Fruit fly (Drosophila melanogaster) whole organism, embryonic: ENCODE results near the gene CG15803.

Source experiments
- CG11398 ChIP-seq: fragments of 200-800 bp; sonication (Bioruptor generic); optimal IDR thresholded peaks from 2 replicates; lab custom pipeline; 2016; ENCODE audit warnings: missing biosample characterization, missing genetic modification characterization
- CG11695 ChIP-seq: fragments of 200-800 bp; sonication (Bioruptor generic); IDR thresholded peaks from 3 replicates; pipeline ENCODE4 v1.3.6; 2022; ENCODE audit warnings: missing biosample characterization, missing genetic modification characterization
- CG11696 ChIP-seq: fragments of 200-800 bp; sonication (Bioruptor generic); IDR thresholded peaks from 2 replicates; pipeline ENCODE4 v1.3.6; 2022; ENCODE audit warnings: missing biosample characterization, missing genetic modification characterization
- CG14860 ChIP-seq: fragments of 200-800 bp; sonication (Bioruptor generic); IDR thresholded peaks from 3 replicates; pipeline ENCODE4 v1.3.6; 2022; ENCODE audit warnings: missing biosample characterization, missing genetic modification characterization; ENCODE audit not compliant: partially characterized antibody
- CG14965 ChIP-seq: fragments of 200-800 bp; sonication (Bioruptor generic); optimal IDR thresholded peaks from 2 replicates; lab custom pipeline; 2016; ENCODE audit warnings: missing biosample characterization, missing genetic modification characterization, borderline replicate concordance
- CG17829 ChIP-seq: fragments of 200-800 bp; optimal IDR thresholded peaks from 2 replicates; lab custom pipeline; 2019; ENCODE audit warnings: missing biosample characterization, mild to moderate bottlenecking, missing genetic modification characterization, moderate library complexity
- CG3065 ChIP-seq: fragments of 200-800 bp; sonication (Bioruptor generic); optimal IDR thresholded peaks from 2 replicates; lab custom pipeline; 2016; ENCODE audit warnings: missing biosample characterization, missing genetic modification characterization
- CG3838 ChIP-seq: fragments of 200-800 bp; sonication (Bioruptor generic); optimal IDR thresholded peaks from 3 replicates; lab custom pipeline; 2016; ENCODE audit warnings: missing biosample characterization, missing genetic modification characterization
- CG6254 ChIP-seq: fragments of 200-800 bp; sonication (Bioruptor generic); optimal IDR thresholded peaks from 3 replicates; lab custom pipeline; 2017; ENCODE audit warnings: mild to moderate bottlenecking, missing biosample characterization, missing genetic modification reagents, missing genetic modification characterization
- CG6654 ChIP-seq: fragments of 200-800 bp; sonication (Bioruptor generic); optimal IDR thresholded peaks from 2 replicates; lab custom pipeline; 2017; ENCODE audit warnings: missing biosample characterization, mild to moderate bottlenecking, missing genetic modification characterization
- CG7357 ChIP-seq: fragments of 200-800 bp; sonication (Bioruptor generic); IDR thresholded peaks from 3 replicates; pipeline ENCODE4 v1.3.6; 2022; ENCODE audit warnings: missing biosample characterization, missing genetic modification characterization
- CG8281 ChIP-seq: fragments of 200-800 bp; sonication (Bioruptor generic); optimal IDR thresholded peaks from 2 replicates; lab custom pipeline; 2018; ENCODE audit warnings: missing biosample characterization, mild to moderate bottlenecking, missing genetic modification characterization, moderate library complexity
- CG8388 ChIP-seq: fragments of 200-800 bp; sonication (Bioruptor generic); optimal IDR thresholded peaks from 2 replicates; lab custom pipeline; 2019; ENCODE audit warnings: missing biosample characterization, mild to moderate bottlenecking, missing genetic modification characterization, moderate library complexity
- CG9437 ChIP-seq: fragments of 200-800 bp; sonication (Bioruptor generic); optimal IDR thresholded peaks from 2 replicates; lab custom pipeline; 2018; ENCODE audit warnings: missing biosample characterization, mild to moderate bottlenecking, missing genetic modification characterization
- Hmx ChIP-seq: fragments of 200-800 bp; sonication (Bioruptor generic); optimal IDR thresholded peaks from 2 replicates; lab custom pipeline; 2016; ENCODE audit warnings: missing biosample characterization, missing genetic modification characterization
- Kr ChIP-seq: fragments of 200-800 bp; sonication (Bioruptor generic); optimal IDR thresholded peaks from 2 replicates; lab custom pipeline; 2017; ENCODE audit warnings: missing biosample characterization, mild to moderate bottlenecking, missing genetic modification characterization
- NC2α ChIP-seq: fragments of 200-800 bp; sonication (Bioruptor generic); optimal IDR thresholded peaks from 2 replicates; lab custom pipeline; 2016; ENCODE audit warnings: missing biosample characterization, missing genetic modification characterization
- Nf-YC ChIP-seq: fragments of 200-800 bp; optimal IDR thresholded peaks from 3 replicates; lab custom pipeline; 2019; ENCODE audit warnings: missing biosample characterization, mild to moderate bottlenecking, missing genetic modification characterization, moderate library complexity
- Rfx ChIP-seq: fragments of 200-800 bp; sonication (Bioruptor generic); IDR thresholded peaks from 2 replicates; pipeline ENCODE4 v1.3.6; 2022; ENCODE audit warnings: missing biosample characterization, missing genetic modification characterization
- Rx ChIP-seq: fragments of 200-800 bp; sonication (Bioruptor generic); IDR thresholded peaks from 2 replicates; pipeline ENCODE4 v1.3.6; 2022; ENCODE audit warnings: missing biosample characterization, missing genetic modification characterization
- Spps ChIP-seq: fragments of 200-800 bp; sonication (Bioruptor generic); optimal IDR thresholded peaks from 2 replicates; lab custom pipeline; 2018; ENCODE audit warnings: missing biosample characterization, mild to moderate bottlenecking, missing genetic modification characterization
- Xbp1 ChIP-seq: fragments of 200-800 bp; sonication (Bioruptor generic); optimal IDR thresholded peaks from 3 replicates; lab custom pipeline; 2016; ENCODE audit warnings: missing biosample characterization, mild to moderate bottlenecking, missing genetic modification characterization
- chif ChIP-seq, 2 experiments: fragments of 200-800 bp; sonication (Bioruptor generic); optimal IDR thresholded peaks; 3 replicates each; lab custom pipeline; 2016; ENCODE audit warnings: missing biosample characterization in 2 of 2, missing genetic modification characterization in 2 of 2
- crol ChIP-seq: fragments of 200-800 bp; sonication (Bioruptor generic); IDR thresholded peaks from 2 replicates; pipeline ENCODE4 v1.3.6; 2022; ENCODE audit warnings: missing biosample characterization, missing genetic modification characterization
- da ChIP-seq: fragments of 200-800 bp; sonication (Bioruptor generic); optimal IDR thresholded peaks from 2 replicates; lab custom pipeline; 2016; ENCODE audit warnings: missing biosample characterization, missing genetic modification characterization
- disco-r ChIP-seq: fragments of 200-800 bp; sonication (Bioruptor generic); optimal IDR thresholded peaks from 2 replicates; lab custom pipeline; 2016; ENCODE audit warnings: missing biosample characterization, missing genetic modification characterization
- en ChIP-seq: fragments of 200-800 bp; sonication (Bioruptor generic); optimal IDR thresholded peaks from 2 replicates; lab custom pipeline; 2016; ENCODE audit warnings: missing biosample characterization, missing genetic modification characterization
- ewg ChIP-seq: fragments of 200-800 bp; sonication (Bioruptor generic); optimal IDR thresholded peaks from 3 replicates; lab custom pipeline; 2017; ENCODE audit warnings: mild to moderate bottlenecking, missing biosample characterization, missing genetic modification reagents, missing genetic modification characterization
- fru ChIP-seq: fragments of >200 bp; optimal IDR thresholded peaks from 2 replicates; lab custom pipeline; 2017
- fu2 ChIP-seq: fragments of 200-800 bp; sonication (Bioruptor generic); optimal IDR thresholded peaks from 2 replicates; lab custom pipeline; 2016; ENCODE audit warnings: missing biosample characterization, missing genetic modification characterization
- gsb-n ChIP-seq: fragments of 200-800 bp; sonication (Bioruptor generic); optimal IDR thresholded peaks from 3 replicates; lab custom pipeline; 2018; ENCODE audit warnings: missing biosample characterization, mild to moderate bottlenecking, missing genetic modification characterization
- ind ChIP-seq: fragments of 200-800 bp; sonication (Bioruptor generic); optimal IDR thresholded peaks from 3 replicates; lab custom pipeline; 2016; ENCODE audit warnings: missing biosample characterization, missing genetic modification characterization
- inv ChIP-seq: fragments of 200-800 bp; sonication (Bioruptor generic); IDR thresholded peaks from 2 replicates; pipeline ENCODE4 v1.3.6; 2022; ENCODE audit warnings: missing biosample characterization, missing genetic modification characterization; ENCODE audit not compliant: partially characterized antibody
- nmo ChIP-seq: fragments of 200-800 bp; sonication (Bioruptor generic); optimal IDR thresholded peaks from 2 replicates; lab custom pipeline; 2018; ENCODE audit warnings: missing biosample characterization, mild to moderate bottlenecking, missing genetic modification characterization, moderate library complexity
- row ChIP-seq: fragments of 200-800 bp; sonication (Bioruptor generic); IDR thresholded peaks from 3 replicates; pipeline ENCODE4 v1.3.6; 2022; ENCODE audit warnings: missing biosample characterization, missing genetic modification characterization
- run ChIP-seq: fragments of 200-800 bp; sonication (Bioruptor generic); optimal IDR thresholded peaks from 3 replicates; lab custom pipeline; 2018; ENCODE audit warnings: missing biosample characterization, mild to moderate bottlenecking, missing genetic modification characterization
- tap ChIP-seq: fragments of 200-800 bp; optimal IDR thresholded peaks from 3 replicates; lab custom pipeline; 2019; ENCODE audit warnings: missing biosample characterization, mild to moderate bottlenecking, missing genetic modification characterization, moderate library complexity
- tin ChIP-seq: fragments of 200-800 bp; sonication (Bioruptor generic); optimal IDR thresholded peaks from 3 replicates; lab custom pipeline; 2016; ENCODE audit warnings: missing biosample characterization, missing genetic modification characterization
- wek ChIP-seq: fragments of 200-800 bp; sonication (Bioruptor generic); optimal IDR thresholded peaks from 3 replicates; lab custom pipeline; 2018; ENCODE audit warnings: missing biosample characterization, mild to moderate bottlenecking, missing genetic modification characterization, moderate library complexity

Gene CG15803

dm6 chr3R:18365978-18366643 is 5.6 kb upstream of the CG15803 start, which contains the start of the genes WRNexo and Nup43 (continued):
- peak; percentile 4 for TF ChIP-seq NC2α
- TF ChIP-seq CG14860 (GFP tag; lab: Robert Waterston, UW), result no peak
- no peak for TF ChIP-seq CG8281 (tag; lab: Kevin White, UChicago)
- TF ChIP-seq nmo (GFP tag; lab: Kevin White, UChicago), result peak; percentile 71
- no peak for TF ChIP-seq Spps (tag; lab: Kevin White, UChicago)
- TF ChIP-seq inv (GFP tag; lab: Robert Waterston, UW), result no peak
- no peak for TF ChIP-seq fru (lab: Kevin White, UChicago)
- TF ChIP-seq tap (tag; lab: Kevin White, UChicago), result no peak
- TF ChIP-seq fu2, result no peak
- no peak for TF ChIP-seq CG14965
- 0 out of 3 replicates have a peak, but pooled peaks have one; percentile 23 for TF ChIP-seq CG7357 (GFP tag; lab: Robert Waterston, UW)
- peak; percentile 49 for TF ChIP-seq ind (GFP tag; lab: Kevin White, UChicago)
- no peak for TF ChIP-seq wek (GFP tag; lab: Kevin White, UChicago)
- peak; percentile 72 for TF ChIP-seq row (GFP tag; lab: Robert Waterston, UW)
- TF ChIP-seq chif (GFP tag; optimal IDR thresholded peaks at IDR 0.05; lab: Kevin White, UChicago), result peak; percentile 19 to 27
- TF ChIP-seq CG3838 (GFP tag; lab: Kevin White, UChicago), result no peak
- no peak for TF ChIP-seq CG6654 (GFP tag; lab: Kevin White, UChicago)
- TF ChIP-seq gsb-n (tag; lab: Kevin White, UChicago), result no peak
- TF ChIP-seq Rx, result 0 out of 2 replicates have a peak, but pooled peaks have one; percentile 20
- TF ChIP-seq Xbp1 (GFP tag; lab: Kevin White, UChicago), result peak; percentile 40
- TF ChIP-seq CG11398 (GFP tag; lab: Kevin White, UChicago), result no peak
- peak; percentile 42 for TF ChIP-seq tin (GFP tag; lab: Kevin White, UChicago)
- TF ChIP-seq CG17829, result peak; percentile 45
- peak; percentile 33 for TF ChIP-seq Nf-YC (tag; lab: Kevin White, UChicago)
- no peak for TF ChIP-seq Kr (GFP tag; lab: Kevin White, UChicago)
- TF ChIP-seq CG8388 (GFP tag; lab: Kevin White, UChicago), result no peak
- no peak for TF ChIP-seq Hmx
- no peak for TF ChIP-seq CG11695 (GFP tag; lab: Robert Waterston, UW)
- TF ChIP-seq disco-r (GFP tag; lab: Kevin White, UChicago), result no peak
- TF ChIP-seq CG11696 (GFP tag; lab: Robert Waterston, UW), result no peak
- no peak for TF ChIP-seq CG6254 (GFP tag; lab: Kevin White, UChicago)
- TF ChIP-seq CG9437 (GFP tag; lab: Kevin White, UChicago), result peak; percentile 34
- TF ChIP-seq da, result no peak
- TF ChIP-seq crol (GFP tag; lab: Robert Waterston, UW), result no peak
- TF ChIP-seq, all 482 proteins: peak for 153

dm6 chr3R:18361694-18362093 is 1.2 kb upstream of the CG15803 start, which contains the start of gene hmw:
TSS of gene hmw (plus strand) at chr3R:18361994.
- TF ChIP-seq run (no peak), Rfx (GFP tag; lab: Robert Waterston, UW) (peak; percentile 37; the same call in 1 of the 2 replicates), ewg (GFP tag; lab: Kevin White, UChicago) (peak; percentile 24), CG3065 (no peak), en (GFP tag; lab: Kevin White, UChicago) (no peak)
- TF ChIP-seq, all 482 proteins: peak for 2
